Fruit fly (Drosophila melanogaster) whole organism, embryonic: ENCODE measurements around the gene CG42579.

ENCODE experiments used
- B-H1 ChIP-seq: fragments of 200-800 bp; sonication (Bioruptor generic); IDR thresholded peaks from 3 replicates; pipeline ENCODE4 v1.3.6; 2022; ENCODE audit warnings: missing biosample characterization, missing genetic modification characterization
- BtbVII ChIP-seq: fragments of 200-800 bp; sonication (Bioruptor generic); optimal IDR thresholded peaks from 3 replicates; lab custom pipeline; 2017; ENCODE audit warnings: missing biosample characterization, mild to moderate bottlenecking, missing genetic modification characterization
- Bteb2 ChIP-seq: fragments of 200-800 bp; sonication (Bioruptor generic); optimal IDR thresholded peaks from 2 replicates; lab custom pipeline; 2016; ENCODE audit warnings: missing biosample characterization, missing genetic modification characterization
- CG10654 ChIP-seq: fragments of 200-800 bp; sonication (Bioruptor generic); optimal IDR thresholded peaks from 2 replicates; lab custom pipeline; 2016; ENCODE audit warnings: missing biosample characterization, missing genetic modification characterization
- CG11093 ChIP-seq: fragments of 200-800 bp; sonication (Bioruptor generic); IDR thresholded peaks from 3 replicates; pipeline ENCODE4 v1.3.6; 2022; ENCODE audit warnings: missing biosample characterization, missing genetic modification characterization
- CG11504 ChIP-seq: fragments of 200-800 bp; sonication (Bioruptor generic); optimal IDR thresholded peaks from 3 replicates; lab custom pipeline; 2019; ENCODE audit warnings: missing biosample characterization, mild to moderate bottlenecking, missing genetic modification characterization, moderate library complexity
- CG11696 ChIP-seq: fragments of 200-800 bp; sonication (Bioruptor generic); IDR thresholded peaks from 2 replicates; pipeline ENCODE4 v1.3.6; 2022; ENCODE audit warnings: missing biosample characterization, missing genetic modification characterization
- CG13424 ChIP-seq: fragments of 200-800 bp; sonication (Bioruptor generic); optimal IDR thresholded peaks from 2 replicates; lab custom pipeline; 2019; ENCODE audit warnings: missing biosample characterization, mild to moderate bottlenecking, missing genetic modification characterization, moderate library complexity
- CG1529 ChIP-seq: fragments of 200-800 bp; sonication (Bioruptor generic); optimal IDR thresholded peaks from 3 replicates; lab custom pipeline; 2018; ENCODE audit warnings: missing biosample characterization, missing genetic modification characterization
- CG16813 ChIP-seq: fragments of 200-800 bp; sonication (Bioruptor generic); IDR thresholded peaks from 3 replicates; pipeline ENCODE4 v1.3.6; 2022; ENCODE audit warnings: missing biosample characterization, missing genetic modification characterization; ENCODE audit not compliant: partially characterized antibody
- CG17829 ChIP-seq: fragments of 200-800 bp; optimal IDR thresholded peaks from 2 replicates; lab custom pipeline; 2019; ENCODE audit warnings: missing biosample characterization, mild to moderate bottlenecking, missing genetic modification characterization, moderate library complexity
- CG18262 ChIP-seq: fragments of 200-800 bp; optimal IDR thresholded peaks from 3 replicates; lab custom pipeline; 2019; ENCODE audit warnings: missing biosample characterization, mild to moderate bottlenecking, missing genetic modification characterization, moderate library complexity
- CG1832 ChIP-seq: fragments of 200-800 bp; sonication (Bioruptor generic); optimal IDR thresholded peaks from 2 replicates; lab custom pipeline; 2017; ENCODE audit warnings: missing biosample characterization, mild to moderate bottlenecking, missing genetic modification characterization, inconsistent platforms
- CG18476 ChIP-seq: fragments of 200-800 bp; sonication (Bioruptor generic); optimal IDR thresholded peaks from 2 replicates; lab custom pipeline; 2016; ENCODE audit warnings: missing biosample characterization, mild to moderate bottlenecking, missing genetic modification characterization
- CG2678 ChIP-seq: fragments of 200-800 bp; sonication (Bioruptor generic); optimal IDR thresholded peaks from 3 replicates; lab custom pipeline; 2019; ENCODE audit warnings: missing biosample characterization, mild to moderate bottlenecking, missing genetic modification characterization, moderate library complexity
- CG42726 ChIP-seq: fragments of 200-800 bp; sonication (Bioruptor generic); IDR thresholded peaks from 2 replicates; pipeline ENCODE4 v1.3.6; 2022; ENCODE audit warnings: missing biosample characterization, missing genetic modification characterization; ENCODE audit not compliant: partially characterized antibody
- CG8765 ChIP-seq: fragments of 200-800 bp; sonication (Bioruptor generic); IDR thresholded peaks from 2 replicates; pipeline ENCODE4 v1.3.6; 2022; ENCODE audit warnings: missing biosample characterization, missing genetic modification characterization
- CG9817 ChIP-seq: fragments of 200-800 bp; sonication (Bioruptor generic); optimal IDR thresholded peaks from 2 replicates; lab custom pipeline; 2018; ENCODE audit warnings: missing biosample characterization, mild to moderate bottlenecking, missing genetic modification characterization, moderate library complexity
- CrebB ChIP-seq: fragments of 200-800 bp; sonication (Bioruptor generic); optimal IDR thresholded peaks from 3 replicates; lab custom pipeline; 2018; ENCODE audit warnings: missing biosample characterization, mild to moderate bottlenecking, missing genetic modification characterization
- D19A ChIP-seq: fragments of 200-800 bp; optimal IDR thresholded peaks from 3 replicates; lab custom pipeline; 2019; ENCODE audit warnings: missing biosample characterization, mild to moderate bottlenecking, missing genetic modification characterization, moderate library complexity
- Dad ChIP-seq: fragments of 200-800 bp; sonication (Bioruptor generic); optimal IDR thresholded peaks from 3 replicates; lab custom pipeline; 2016; ENCODE audit warnings: missing biosample characterization, missing genetic modification characterization
- E2f2 ChIP-seq: fragments of 200-800 bp; sonication (Bioruptor generic); IDR thresholded peaks from 2 replicates; pipeline ENCODE4 v1.3.6; 2022; ENCODE audit warnings: missing biosample characterization, missing genetic modification characterization
- Hr51 ChIP-seq, 2 experiments: fragments of 200-800 bp; sonication (Bioruptor generic); optimal IDR thresholded peaks; 2 replicates in 1 of 2; 3 replicates in 1 of 2; lab custom pipeline; 2016 to 2018; ENCODE audit warnings: missing biosample characterization in 2 of 2, missing genetic modification characterization in 2 of 2, mild to moderate bottlenecking in 1 of 2, moderate library complexity in 1 of 2
- Max ChIP-seq: fragments of 200-800 bp; sonication (Bioruptor generic); optimal IDR thresholded peaks from 2 replicates; lab custom pipeline; 2016; ENCODE audit warnings: missing biosample characterization, mild to moderate bottlenecking, missing genetic modification characterization
- Nf-YA ChIP-seq: fragments of 200-800 bp; sonication (Bioruptor generic); IDR thresholded peaks from 2 replicates; pipeline ENCODE4 v1.3.6; 2022; ENCODE audit warnings: missing biosample characterization, missing genetic modification characterization
- Nf-YC ChIP-seq: fragments of 200-800 bp; optimal IDR thresholded peaks from 3 replicates; lab custom pipeline; 2019; ENCODE audit warnings: missing biosample characterization, mild to moderate bottlenecking, missing genetic modification characterization, moderate library complexity
- Rfx ChIP-seq: fragments of 200-800 bp; sonication (Bioruptor generic); IDR thresholded peaks from 2 replicates; pipeline ENCODE4 v1.3.6; 2022; ENCODE audit warnings: missing biosample characterization, missing genetic modification characterization
- Taf1 ChIP-seq: fragments of 200-800 bp; sonication (Bioruptor generic); IDR thresholded peaks from 2 replicates; pipeline ENCODE4 v1.3.6; 2022; ENCODE audit warnings: missing biosample characterization, missing genetic modification characterization
- Xrp1 ChIP-seq: fragments of 200-800 bp; sonication (Bioruptor generic); IDR thresholded peaks from 2 replicates; pipeline ENCODE4 v1.3.6; 2022; ENCODE audit warnings: missing biosample characterization, missing genetic modification characterization
- al ChIP-seq: fragments of 200-800 bp; sonication (Bioruptor generic); IDR thresholded peaks from 2 replicates; pipeline ENCODE4 v1.3.6; 2022; ENCODE audit warnings: missing biosample characterization, missing genetic modification characterization
- danr ChIP-seq: fragments of 200-800 bp; sonication (Bioruptor generic); IDR thresholded peaks from 2 replicates; pipeline ENCODE4 v1.3.6; 2022; ENCODE audit warnings: missing biosample characterization, missing genetic modification characterization
- dmrt11E ChIP-seq: fragments of 200-800 bp; sonication (Bioruptor generic); optimal IDR thresholded peaks from 3 replicates; lab custom pipeline; 2018; ENCODE audit warnings: missing biosample characterization, mild to moderate bottlenecking, missing genetic modification characterization, moderate library complexity
- ems ChIP-seq: fragments of 200-800 bp; sonication (Bioruptor generic); optimal IDR thresholded peaks from 3 replicates; lab custom pipeline; 2016; ENCODE audit warnings: missing biosample characterization, missing genetic modification characterization
- gsb-n ChIP-seq: fragments of 200-800 bp; sonication (Bioruptor generic); optimal IDR thresholded peaks from 3 replicates; lab custom pipeline; 2018; ENCODE audit warnings: missing biosample characterization, mild to moderate bottlenecking, missing genetic modification characterization
- h ChIP-seq: fragments of >200 bp; optimal IDR thresholded peaks from 2 replicates; lab custom pipeline; 2017
- ham ChIP-seq: fragments of 200-800 bp; sonication (Bioruptor generic); IDR thresholded peaks from 2 replicates; pipeline ENCODE4 v1.3.6; 2022; ENCODE audit warnings: missing biosample characterization, missing genetic modification characterization
- hb ChIP-seq: fragments of 200-800 bp; sonication (Bioruptor generic); IDR thresholded peaks from 3 replicates; pipeline ENCODE4 v1.3.6; 2022; ENCODE audit warnings: missing biosample characterization, missing genetic modification characterization; ENCODE audit not compliant: partially characterized antibody
- hkb ChIP-seq, 2 experiments: fragments of 200-800 bp in 1 of 2; fragments of >200 bp in 1 of 2; sonication (Bioruptor generic) in 1 of 2; IDR thresholded peaks in 1 of 2; optimal IDR thresholded peaks in 1 of 2; 2 replicates each; pipeline versions ENCODE4 v1.3.6 to Lab custom; 2017 to 2022; ENCODE audit warnings: missing biosample characterization in 1 of 2, missing genetic modification characterization in 1 of 2
- inv ChIP-seq: fragments of 200-800 bp; sonication (Bioruptor generic); IDR thresholded peaks from 2 replicates; pipeline ENCODE4 v1.3.6; 2022; ENCODE audit warnings: missing biosample characterization, missing genetic modification characterization; ENCODE audit not compliant: partially characterized antibody
- jigr1 ChIP-seq: fragments of 200-800 bp; sonication (Bioruptor generic); IDR thresholded peaks from 3 replicates; pipeline ENCODE4 v1.3.6; 2022; ENCODE audit warnings: missing biosample characterization, missing genetic modification characterization
- lmd ChIP-seq: fragments of 200-800 bp; sonication (Bioruptor generic); IDR thresholded peaks from 2 replicates; pipeline ENCODE4 v1.3.6; 2022; ENCODE audit warnings: missing biosample characterization, missing genetic modification characterization
- nerfin-2 ChIP-seq: fragments of 200-800 bp; sonication (Bioruptor generic); IDR thresholded peaks from 2 replicates; pipeline ENCODE4 v1.3.6; 2022; ENCODE audit warnings: missing biosample characterization, missing genetic modification characterization; ENCODE audit not compliant: partially characterized antibody
- pb ChIP-seq: fragments of 200-800 bp; sonication (Bioruptor generic); optimal IDR thresholded peaks from 3 replicates; lab custom pipeline; 2016; ENCODE audit warnings: missing biosample characterization, missing genetic modification characterization
- sim ChIP-seq: fragments of 200-800 bp; sonication (Bioruptor generic); IDR thresholded peaks from 2 replicates; pipeline ENCODE4 v1.3.6; 2022; ENCODE audit warnings: missing biosample characterization, missing genetic modification characterization
- sob ChIP-seq: fragments of 200-800 bp; sonication (Bioruptor generic); IDR thresholded peaks from 2 replicates; pipeline ENCODE4 v1.3.6; 2022; ENCODE audit warnings: missing biosample characterization, missing genetic modification characterization
- ssp ChIP-seq: fragments of 200-800 bp; sonication (Bioruptor generic); IDR thresholded peaks from 2 replicates; pipeline ENCODE4 v1.3.6; 2022; ENCODE audit warnings: missing biosample characterization, missing genetic modification characterization
- tll ChIP-seq, 2 experiments: fragments of 200-800 bp in 1 of 2; fragments of >200 bp in 1 of 2; sonication (Bioruptor generic) in 1 of 2; optimal IDR thresholded peaks; 2 replicates each; lab custom pipeline; 2017 to 2019; ENCODE audit warnings: missing biosample characterization in 2 of 2, missing genetic modification characterization in 2 of 2, mild to moderate bottlenecking in 1 of 2, moderate library complexity in 1 of 2
- wor ChIP-seq: fragments of 200-800 bp; sonication (Bioruptor generic); IDR thresholded peaks from 2 replicates; pipeline ENCODE4 v1.3.6; 2022; ENCODE audit warnings: missing biosample characterization, missing genetic modification characterization

The CG42579 gene

dm6 chrX:20495767-20496656 is 31.4 kb upstream of the CG42579 start (continued):
- peak; percentile 36 for TF ChIP-seq D19A (tag; lab: Kevin White, UChicago)
- peak; percentile 28 to 64 for TF ChIP-seq Hr51 (GFP tag; optimal IDR thresholded peaks at IDR 0.05; lab: Kevin White, UChicago)
- peak; percentile 70 for TF ChIP-seq CG2678 (tag; lab: Kevin White, UChicago)
- no peak for TF ChIP-seq Nf-YC (tag; lab: Kevin White, UChicago)
- 0 out of 2 replicates have a peak, but pooled peaks have one; percentile 19 for TF ChIP-seq danr (GFP tag; lab: Robert Waterston, UW)
- no peak for TF ChIP-seq CG11093 (GFP tag; lab: Robert Waterston, UW)
- TF ChIP-seq hkb (optimal IDR thresholded peaks at IDR 0.05; lab: Kevin White, UChicago), result no peak
- peak; percentile 61; the same call in 1 of the 2 replicates for TF ChIP-seq hkb (GFP tag; IDR thresholded peaks at IDR 0.05; lab: Robert Waterston, UW)
- no peak for TF ChIP-seq jigr1 (GFP tag; lab: Robert Waterston, UW)
- peak; percentile 77 for TF ChIP-seq Xrp1 (GFP tag; lab: Robert Waterston, UW)
- peak; percentile 76 for TF ChIP-seq CG11504 (tag; lab: Kevin White, UChicago)
- TF ChIP-seq lmd (GFP tag; lab: Robert Waterston, UW), result peak; percentile 62
- no peak for TF ChIP-seq CG16813 (GFP tag; lab: Robert Waterston, UW)
- TF ChIP-seq B-H1 (GFP tag; lab: Robert Waterston, UW), result 0 out of 3 replicates have a peak, but pooled peaks have one; percentile 30
- no peak for TF ChIP-seq BtbVII
- TF ChIP-seq CG17829 (tag; lab: Kevin White, UChicago), result peak; percentile 47
- peak; percentile 71 for TF ChIP-seq CG18262 (tag; lab: Kevin White, UChicago)
- TF ChIP-seq wor (GFP tag; lab: Robert Waterston, UW), result peak; percentile 29; the same call in 1 of the 2 replicates
- TF ChIP-seq h (lab: Kevin White, UChicago), result no peak
- TF ChIP-seq nerfin-2 (GFP tag; lab: Robert Waterston, UW), result no peak
- peak; percentile 75 for TF ChIP-seq CG1832
- no peak for TF ChIP-seq ham (GFP tag; lab: Robert Waterston, UW)
- peak; percentile 28 for TF ChIP-seq Dad (GFP tag; lab: Kevin White, UChicago)
- TF ChIP-seq Bteb2 (GFP tag; lab: Kevin White, UChicago), result peak; percentile 59
- peak; percentile 27 for TF ChIP-seq CG9817 (tag; lab: Kevin White, UChicago)
- TF ChIP-seq sim (GFP tag; lab: Robert Waterston, UW), result no peak
- no peak for TF ChIP-seq tll (GFP tag; optimal IDR thresholded peaks at IDR 0.05; lab: Kevin White, UChicago)
- TF ChIP-seq Nf-YA, result no peak
- TF ChIP-seq hb (GFP tag; lab: Robert Waterston, UW), result no peak
- peak; percentile 43 for TF ChIP-seq Max (GFP tag; lab: Kevin White, UChicago)
- TF ChIP-seq sob (GFP tag; lab: Robert Waterston, UW), result peak; percentile 62
- peak; percentile 56 for TF ChIP-seq ems (GFP tag; lab: Kevin White, UChicago)
- TF ChIP-seq ssp (GFP tag; lab: Robert Waterston, UW), result no peak; the same call in 1 of the 2 replicates
- peak; percentile 38 for TF ChIP-seq E2f2
- TF ChIP-seq dmrt11E (tag; lab: Kevin White, UChicago), result peak; percentile 64
- peak; percentile 13 for TF ChIP-seq CG18476
- peak; percentile 6 for TF ChIP-seq CG10654 (GFP tag; lab: Kevin White, UChicago)
- TF ChIP-seq inv, result no peak
- no peak for TF ChIP-seq pb (GFP tag; lab: Kevin White, UChicago)
- no peak for TF ChIP-seq CG8765 (GFP tag; lab: Robert Waterston, UW)
- no peak for TF ChIP-seq CG42726 (GFP tag; lab: Robert Waterston, UW)
- TF ChIP-seq CG13424 (tag; lab: Kevin White, UChicago), result peak; percentile 66
- no peak; the same call in 1 of the 2 replicates for TF ChIP-seq al
- no peak for TF ChIP-seq CG11696 (GFP tag; lab: Robert Waterston, UW)
- TF ChIP-seq CG1529 (GFP tag; lab: Kevin White, UChicago), result peak; percentile 43
- no peak for TF ChIP-seq Taf1 (GFP tag; lab: Robert Waterston, UW)
- peak; percentile 47 for TF ChIP-seq Rfx (GFP tag; lab: Robert Waterston, UW)
- TF ChIP-seq CrebB (tag; lab: Kevin White, UChicago), result no peak
- peak; percentile 27 for TF ChIP-seq gsb-n
